Worm (Caenorhabditis elegans) whole organism, late embryonic: ENCODE data around the gene C36C9.5.

Source experiments
- F13H6.1 ChIP-seq: sonication (generic microtip); optimal IDR thresholded peaks from 2 replicates; lab custom pipeline; 2016; ENCODE audit warnings: missing genetic modification characterization, missing compliant biosample characterization
- T23F11.4 ChIP-seq: fragments of 200-800 bp; sonication (Bioruptor generic); optimal IDR thresholded peaks from 2 replicates; lab custom pipeline; 2018; ENCODE audit warnings: mild to moderate bottlenecking, missing genetic modification characterization, missing compliant biosample characterization
- ceh-6 ChIP-seq: fragments of 200-800 bp; sonication (Bioruptor generic); optimal IDR thresholded peaks from 2 replicates; lab custom pipeline; 2018; ENCODE audit warnings: mild to moderate bottlenecking, missing genetic modification characterization, missing compliant biosample characterization
- ceh-9 ChIP-seq: sonication (generic microtip); optimal IDR thresholded peaks from 2 replicates; lab custom pipeline; 2016; ENCODE audit warnings: mild to moderate bottlenecking, missing genetic modification characterization, inconsistent platforms, missing compliant biosample characterization
- gmeb-2 ChIP-seq: sonication (generic microtip); optimal IDR thresholded peaks from 2 replicates; lab custom pipeline; 2016; ENCODE audit warnings: missing genetic modification characterization, inconsistent platforms, missing compliant biosample characterization
- ref-2 ChIP-seq: sonication (generic microtip); optimal IDR thresholded peaks from 2 replicates; lab custom pipeline; 2016; ENCODE audit warnings: missing genetic modification characterization, missing compliant biosample characterization
- unc-86 ChIP-seq: sonication (generic microtip); optimal IDR thresholded peaks from 2 replicates; lab custom pipeline; 2016; ENCODE audit warnings: missing genetic modification characterization, missing compliant biosample characterization

DNA sequence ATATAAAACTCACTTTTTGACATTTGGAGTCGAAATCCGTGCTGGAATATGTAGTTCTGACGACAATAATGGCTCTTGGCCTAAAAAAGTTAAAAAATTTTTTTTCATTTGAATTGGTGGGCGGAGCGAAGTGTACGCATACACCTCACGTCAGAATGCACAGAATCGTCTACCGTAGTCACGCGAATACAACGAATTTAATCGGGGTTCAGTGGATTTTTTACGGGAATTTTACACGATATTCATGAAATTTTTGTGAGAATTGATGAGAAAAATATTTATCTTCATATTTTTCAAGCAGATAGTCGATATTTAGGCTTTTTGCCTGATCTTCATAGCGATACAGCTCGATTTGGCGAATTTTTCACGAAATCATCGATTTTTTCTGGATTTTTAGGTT is 35.0 kb downstream of the C36C9.5 start, which contains the start of gene R09H3.3:
- TF ChIP-seq ceh-9 (no peak), T23F11.4 (GFP tag; lab: Kevin White, UChicago) (no peak), ref-2 (tag; lab: Kevin White, UChicago) (no peak), gmeb-2 (tag; lab: Kevin White, UChicago) (no peak), unc-86 (tag; lab: Kevin White, UChicago) (no peak), ceh-6 (GFP tag; lab: Kevin White, UChicago) (no peak), F13H6.1 (no peak)
